Worm (Caenorhabditis elegans) whole organism, L3 larva: Measurements from ENCODE around the gene ilys-6.

Experiments
- R02D3.7 ChIP-seq: fragments of 150-350 bp; optimal IDR thresholded peaks from 2 replicates; lab custom pipeline; 2014; ENCODE audit warnings: missing biosample characterization, missing genetic modification characterization
- ZK546.5 ChIP-seq: sonication (generic microtip); optimal IDR thresholded peaks from 2 replicates; lab custom pipeline; 2017; ENCODE audit warnings: missing biosample characterization, missing genetic modification characterization
- aly-2 ChIP-seq: fragments of 150-350 bp; optimal IDR thresholded peaks from 2 replicates; lab custom pipeline; 2014; ENCODE audit warnings: missing biosample characterization, missing genetic modification characterization
- ama-1 ChIP-seq: fragments of 150-350 bp; optimal IDR thresholded peaks from 2 replicates; lab custom pipeline; 2018
- ceh-16 ChIP-seq: sonication (generic microtip); optimal IDR thresholded peaks from 2 replicates; lab custom pipeline; 2017; ENCODE audit warnings: missing biosample characterization, missing genetic modification characterization
- ceh-28 ChIP-seq: fragments of 150-350 bp; optimal IDR thresholded peaks from 2 replicates; lab custom pipeline; 2014; ENCODE audit warnings: missing biosample characterization, missing genetic modification reagents, missing genetic modification characterization
- ceh-82 ChIP-seq: fragments of 150-350 bp; optimal IDR thresholded peaks from 2 replicates; lab custom pipeline; 2014; ENCODE audit warnings: missing biosample characterization, missing genetic modification characterization
- ceh-9 ChIP-seq: sonication (generic microtip); optimal IDR thresholded peaks from 2 replicates; lab custom pipeline; 2018; ENCODE audit warnings: missing biosample characterization, missing genetic modification characterization
- daf-12 ChIP-seq: fragments of 150-350 bp; optimal IDR thresholded peaks from 2 replicates; lab custom pipeline; 2014; ENCODE audit warnings: missing biosample characterization, missing genetic modification reagents, missing genetic modification characterization
- egl-27 ChIP-seq: sonication (generic microtip); optimal IDR thresholded peaks from 4 replicates; lab custom pipeline; 2017; ENCODE audit warnings: missing biosample characterization, missing genetic modification reagents, missing genetic modification characterization
- egl-5 ChIP-seq: fragments of 150-350 bp; optimal IDR thresholded peaks from 2 replicates; lab custom pipeline; 2017; ENCODE audit warnings: missing biosample characterization, missing genetic modification reagents, missing genetic modification characterization, inconsistent platforms
- elt-1 ChIP-seq: fragments of 150-350 bp; optimal IDR thresholded peaks from 2 replicates; lab custom pipeline; 2014; ENCODE audit warnings: missing biosample characterization, missing genetic modification characterization
- elt-2 ChIP-seq: sonication (generic microtip); optimal IDR thresholded peaks from 2 replicates; lab custom pipeline; 2016; ENCODE audit warnings: missing genetic modification reagents, mild to moderate bottlenecking, missing genetic modification characterization, missing compliant biosample characterization
- elt-3 ChIP-seq, 3 experiments: fragments of 150-350 bp in 1 of 3; sonication (generic microtip) in 2 of 3; optimal IDR thresholded peaks; 2 replicates in 2 of 3; 4 replicates in 1 of 3; lab custom pipeline; 2014 to 2017; ENCODE audit warnings: missing biosample characterization in 3 of 3, missing genetic modification characterization in 3 of 3
- eor-1 ChIP-seq, 2 experiments: fragments of 150-350 bp; optimal IDR thresholded peaks; 2 replicates each; lab custom pipeline; 2014 to 2018; ENCODE audit warnings: missing biosample characterization in 2 of 2, missing genetic modification characterization in 2 of 2
- fkh-10 ChIP-seq: sonication (generic microtip); optimal IDR thresholded peaks from 2 replicates; lab custom pipeline; 2017; ENCODE audit warnings: missing biosample characterization, missing genetic modification reagents, missing genetic modification characterization
- fkh-2 ChIP-seq: fragments of 150-350 bp; optimal IDR thresholded peaks from 2 replicates; lab custom pipeline; 2014; ENCODE audit warnings: missing biosample characterization, missing genetic modification reagents, missing genetic modification characterization
- fos-1 ChIP-seq: fragments of 150-350 bp; optimal IDR thresholded peaks from 2 replicates; lab custom pipeline; 2014; ENCODE audit warnings: missing biosample characterization, missing genetic modification characterization
- hmg-11 ChIP-seq: sonication (generic microtip); optimal IDR thresholded peaks from 2 replicates; lab custom pipeline; 2016; ENCODE audit warnings: missing genetic modification characterization, missing compliant biosample characterization
- jun-1 ChIP-seq: fragments of 150-350 bp; optimal IDR thresholded peaks from 2 replicates; lab custom pipeline; 2014; ENCODE audit warnings: missing biosample characterization, missing genetic modification reagents, missing genetic modification characterization
- lin-15B ChIP-seq: fragments of 150-350 bp; optimal IDR thresholded peaks from 2 replicates; lab custom pipeline; 2014; ENCODE audit warnings: missing biosample characterization, missing genetic modification characterization
- lin-39 ChIP-seq: fragments of 150-350 bp; optimal IDR thresholded peaks from 2 replicates; lab custom pipeline; 2018; ENCODE audit warnings: missing biosample characterization, missing genetic modification reagents, missing genetic modification characterization
- lsy-12 ChIP-seq: sonication (generic microtip); optimal IDR thresholded peaks from 2 replicates; lab custom pipeline; 2016; ENCODE audit warnings: mild to moderate bottlenecking, missing genetic modification characterization, missing compliant biosample characterization
- mdl-1 ChIP-seq: fragments of 150-350 bp; optimal IDR thresholded peaks from 2 replicates; lab custom pipeline; 2014; ENCODE audit warnings: missing biosample characterization, missing genetic modification characterization
- mml-1 ChIP-seq: fragments of 150-350 bp; sonication (generic microtip); optimal IDR thresholded peaks from 3 replicates; lab custom pipeline; 2014; ENCODE audit warnings: missing biosample characterization, missing genetic modification characterization
- nfya-1 ChIP-seq: sonication (generic microtip); optimal IDR thresholded peaks from 2 replicates; lab custom pipeline; 2017; ENCODE audit warnings: missing genetic modification characterization, mild to moderate bottlenecking, missing compliant biosample characterization, antibody characterized with exemption, moderate library complexity; ENCODE audit not compliant: insufficient read depth
- nhr-11 ChIP-seq: fragments of 150-350 bp; optimal IDR thresholded peaks from 2 replicates; lab custom pipeline; 2014; ENCODE audit warnings: missing biosample characterization, missing genetic modification characterization
- nhr-12 ChIP-seq: fragments of 150-350 bp; optimal IDR thresholded peaks from 2 replicates; lab custom pipeline; 2014; ENCODE audit warnings: missing biosample characterization, missing genetic modification characterization
- nhr-23 ChIP-seq: fragments of 150-350 bp; optimal IDR thresholded peaks from 2 replicates; lab custom pipeline; 2014; ENCODE audit warnings: missing biosample characterization, missing genetic modification reagents, missing genetic modification characterization
- nhr-237 ChIP-seq: fragments of 150-350 bp; optimal IDR thresholded peaks from 2 replicates; lab custom pipeline; 2014; ENCODE audit warnings: missing biosample characterization, missing genetic modification characterization
- nhr-25 ChIP-seq: sonication (generic microtip); optimal IDR thresholded peaks from 2 replicates; lab custom pipeline; 2017; ENCODE audit warnings: missing biosample characterization, missing genetic modification characterization
- nhr-28 ChIP-seq: fragments of 150-350 bp; optimal IDR thresholded peaks from 2 replicates; lab custom pipeline; 2014; ENCODE audit warnings: missing biosample characterization, missing genetic modification characterization
- nhr-43 ChIP-seq: sonication (generic microtip); optimal IDR thresholded peaks from 2 replicates; lab custom pipeline; 2016; ENCODE audit warnings: mild to moderate bottlenecking, missing genetic modification characterization, missing compliant biosample characterization; ENCODE audit not compliant: poor library complexity, severe bottlenecking
- nhr-67 ChIP-seq: fragments of 150-350 bp; optimal IDR thresholded peaks from 2 replicates; lab custom pipeline; 2014; ENCODE audit warnings: missing biosample characterization, missing genetic modification characterization
- nhr-76 ChIP-seq: fragments of 150-350 bp; sonication (generic microtip); optimal IDR thresholded peaks from 5 replicates; lab custom pipeline; 2014; ENCODE audit warnings: missing biosample characterization, missing genetic modification characterization
- nhr-77 ChIP-seq: fragments of 150-350 bp; optimal IDR thresholded peaks from 2 replicates; lab custom pipeline; 2014; ENCODE audit warnings: missing biosample characterization, missing genetic modification characterization
- pha-4 ChIP-seq: fragments of 150-350 bp; optimal IDR thresholded peaks from 2 replicates; lab custom pipeline; 2014; ENCODE audit warnings: missing biosample characterization, missing genetic modification reagents, missing genetic modification characterization
- pqm-1 ChIP-seq: fragments of 150-350 bp; optimal IDR thresholded peaks from 2 replicates; lab custom pipeline; 2017; ENCODE audit warnings: missing biosample characterization, missing genetic modification characterization, inconsistent platforms
- sea-2 ChIP-seq: fragments of 150-350 bp; sonication (generic microtip); optimal IDR thresholded peaks from 4 replicates; lab custom pipeline; 2014; ENCODE audit warnings: missing biosample characterization, missing genetic modification reagents, missing genetic modification characterization
- skn-1 ChIP-seq: fragments of 150-350 bp; optimal IDR thresholded peaks from 2 replicates; lab custom pipeline; 2014; ENCODE audit warnings: missing biosample characterization, missing genetic modification characterization
- snpc-4 ChIP-seq: fragments of 150-350 bp; optimal IDR thresholded peaks from 2 replicates; lab custom pipeline; 2014; ENCODE audit warnings: missing biosample characterization, missing genetic modification characterization
- tbx-2 ChIP-seq: sonication (generic microtip); optimal IDR thresholded peaks from 2 replicates; lab custom pipeline; 2016; ENCODE audit warnings: mild to moderate bottlenecking, missing genetic modification characterization, missing compliant biosample characterization
- unc-39 ChIP-seq: sonication (generic microtip); optimal IDR thresholded peaks from 4 replicates; lab custom pipeline; 2017; ENCODE audit warnings: missing biosample characterization, missing genetic modification characterization
- unc-62 ChIP-seq: fragments of 150-350 bp; sonication (generic microtip); optimal IDR thresholded peaks from 4 replicates; lab custom pipeline; 2014; ENCODE audit warnings: missing biosample characterization, missing genetic modification reagents, missing genetic modification characterization
- zag-1 ChIP-seq: fragments of 150-350 bp; optimal IDR thresholded peaks from 2 replicates; lab custom pipeline; 2014; ENCODE audit warnings: missing biosample characterization, missing genetic modification characterization
- ztf-11 ChIP-seq: fragments of 150-350 bp; optimal IDR thresholded peaks from 2 replicates; lab custom pipeline; 2014; ENCODE audit warnings: missing biosample characterization, missing genetic modification characterization
- ztf-4 ChIP-seq: fragments of 150-350 bp; optimal IDR thresholded peaks from 2 replicates; lab custom pipeline; 2014; ENCODE audit warnings: missing biosample characterization, missing genetic modification characterization

The ilys-6 gene

ce11 chrIV:4027106-4027888 lies 36.2 kb downstream of the ilys-6 start:
- no peak for TF ChIP-seq ama-1
- no peak for TF ChIP-seq fos-1 (tag; lab: Kevin White, UChicago)
- no peak for TF ChIP-seq egl-5 (tag; lab: Kevin White, UChicago)
- TF ChIP-seq elt-2 (tag; lab: Kevin White, UChicago), result peak; percentile 68
- no peak for TF ChIP-seq aly-2
- peak; percentile 4 for TF ChIP-seq pqm-1 (tag; lab: Kevin White, UChicago)
- TF ChIP-seq nhr-28 (tag; lab: Kevin White, UChicago), result no peak
- peak; percentile 34 for TF ChIP-seq jun-1 (tag; lab: Kevin White, UChicago)
- TF ChIP-seq nhr-76 (tag; lab: Kevin White, UChicago), result no peak
- TF ChIP-seq ztf-11 (tag; lab: Kevin White, UChicago), result no peak
- no peak for TF ChIP-seq egl-27 (tag; lab: Kevin White, UChicago)
- TF ChIP-seq nhr-23 (tag; lab: Kevin White, UChicago), result no peak
- TF ChIP-seq, all 47 proteins: peak for 3

ce11 chrIV:4025923-4026322 lies 37.5 kb downstream of the ilys-6 start:
- TF ChIP-seq nhr-237 (tag; lab: Kevin White, UChicago) (no peak), mdl-1 (peak; percentile 92), nhr-28 (tag; lab: Kevin White, UChicago) (no peak), egl-5 (tag; lab: Kevin White, UChicago) (peak; percentile 62), nhr-23 (tag; lab: Kevin White, UChicago) (peak; percentile 21), zag-1 (tag; lab: Kevin White, UChicago) (no peak), nhr-11 (tag; lab: Kevin White, UChicago) (no peak), ceh-28 (tag; lab: Kevin White, UChicago) (no peak), lin-15B (tag; lab: Kevin White, UChicago) (no peak), eor-1 (tag; optimal IDR thresholded peaks at IDR 0.05; lab: Kevin White, UChicago) (no peak), nfya-1 (peak; percentile 76), ceh-9 (no peak), elt-3 (tag; optimal IDR thresholded peaks at IDR 0.05; lab: Kevin White, UChicago) (no peak), fos-1 (tag; lab: Kevin White, UChicago) (no peak), ama-1 (peak; percentile 82), fkh-2 (no peak), hmg-11 (tag; lab: Kevin White, UChicago) (no peak), daf-12 (tag; lab: Kevin White, UChicago) (no peak), sea-2 (GFP tag; lab: Kevin White, UChicago) (no peak), fkh-10 (GFP tag; lab: Kevin White, UChicago) (no peak), ceh-82 (tag; lab: Kevin White, UChicago) (no peak), snpc-4 (tag; lab: Kevin White, UChicago) (peak; percentile 31), ztf-4 (tag; lab: Kevin White, UChicago) (no peak), elt-1 (tag; lab: Kevin White, UChicago) (peak; percentile 3), nhr-12 (tag; lab: Kevin White, UChicago) (no peak), tbx-2 (tag; lab: Kevin White, UChicago) (no peak), egl-27 (tag; lab: Kevin White, UChicago) (no peak), unc-62 (no peak), jun-1 (tag; lab: Kevin White, UChicago) (peak; percentile 14), pha-4 (peak; percentile 61), nhr-25 (tag; lab: Kevin White, UChicago) (peak; percentile 81), pqm-1 (tag; lab: Kevin White, UChicago) (peak; percentile 35), nhr-43 (tag; lab: Kevin White, UChicago) (peak; percentile 83), lin-39 (tag; lab: Kevin White, UChicago) (peak; percentile 84), ZK546.5 (tag; lab: Kevin White, UChicago) (no peak), ceh-16 (tag; lab: Kevin White, UChicago) (no peak), lsy-12 (tag; lab: Kevin White, UChicago) (peak; percentile 69), aly-2 (no peak), elt-2 (tag; lab: Kevin White, UChicago) (peak; percentile 32), nhr-77 (no peak), mml-1 (tag; lab: Kevin White, UChicago) (no peak), nhr-67 (tag; lab: Kevin White, UChicago) (no peak), unc-39 (tag; lab: Kevin White, UChicago) (no peak), skn-1 (tag; lab: Kevin White, UChicago) (peak; percentile 1), nhr-76 (tag; lab: Kevin White, UChicago) (no peak), R02D3.7 (tag; lab: Kevin White, UChicago) (no peak), ztf-11 (tag; lab: Kevin White, UChicago) (no peak)
